Fruit fly (Drosophila melanogaster) whole organism, embryonic: ENCODE results near the gene Chd1.

Experiments used
- Awh ChIP-seq: fragments of 200-800 bp; sonication (Bioruptor generic); IDR thresholded peaks from 2 replicates; pipeline ENCODE4, ENCODE4 v1.3.6; 2022; ENCODE audit warnings: missing biosample characterization, missing genetic modification characterization
- CG1024 ChIP-seq: fragments of 200-800 bp; sonication (Bioruptor generic); IDR thresholded peaks from 2 replicates; pipeline ENCODE4 v1.3.6; 2022; ENCODE audit warnings: missing biosample characterization, missing genetic modification characterization
- CG10462 ChIP-seq: fragments of 200-800 bp; sonication (Bioruptor generic); optimal IDR thresholded peaks from 2 replicates; lab custom pipeline; 2016; ENCODE audit warnings: missing biosample characterization, missing genetic modification characterization
- CG12219 ChIP-seq: fragments of 200-800 bp; sonication (Bioruptor generic); optimal IDR thresholded peaks from 3 replicates; lab custom pipeline; 2018; ENCODE audit warnings: missing biosample characterization, mild to moderate bottlenecking, missing genetic modification characterization
- CG12236 ChIP-seq: fragments of 200-800 bp; sonication (Bioruptor generic); optimal IDR thresholded peaks from 2 replicates; lab custom pipeline; 2016; ENCODE audit warnings: missing biosample characterization, missing genetic modification characterization
- CG12769 ChIP-seq: fragments of 200-800 bp; sonication (Bioruptor generic); optimal IDR thresholded peaks from 2 replicates; lab custom pipeline; 2019; ENCODE audit warnings: missing biosample characterization, mild to moderate bottlenecking, missing genetic modification characterization, moderate library complexity
- CG13123 ChIP-seq: fragments of 200-800 bp; sonication (Bioruptor generic); optimal IDR thresholded peaks from 2 replicates; lab custom pipeline; 2016; ENCODE audit warnings: missing biosample characterization, missing genetic modification characterization
- CG14965 ChIP-seq: fragments of 200-800 bp; sonication (Bioruptor generic); optimal IDR thresholded peaks from 2 replicates; lab custom pipeline; 2016; ENCODE audit warnings: missing biosample characterization, missing genetic modification characterization, borderline replicate concordance
- CG15011 ChIP-seq: fragments of 200-800 bp; sonication (Bioruptor generic); optimal IDR thresholded peaks from 3 replicates; lab custom pipeline; 2018; ENCODE audit warnings: missing biosample characterization, mild to moderate bottlenecking, missing genetic modification characterization
- CG1603 ChIP-seq: fragments of 200-800 bp; sonication (Bioruptor generic); optimal IDR thresholded peaks from 2 replicates; lab custom pipeline; 2019; ENCODE audit warnings: missing biosample characterization, mild to moderate bottlenecking, missing genetic modification characterization, moderate library complexity
- CG30403 ChIP-seq: fragments of 200-800 bp; sonication (Bioruptor generic); optimal IDR thresholded peaks from 3 replicates; lab custom pipeline; 2016; ENCODE audit warnings: missing biosample characterization, missing genetic modification characterization
- CG32532 ChIP-seq: fragments of 200-800 bp; sonication (Bioruptor generic); IDR thresholded peaks from 2 replicates; pipeline ENCODE4 v1.3.6; 2022; ENCODE audit warnings: missing biosample characterization, missing genetic modification characterization
- CG34224 ChIP-seq: fragments of 200-800 bp; sonication (Bioruptor generic); IDR thresholded peaks from 3 replicates; pipeline ENCODE4 v1.3.6; 2022; ENCODE audit warnings: missing biosample characterization, missing genetic modification characterization; ENCODE audit not compliant: partially characterized antibody
- CG4617 ChIP-seq: fragments of 200-800 bp; sonication (Bioruptor generic); optimal IDR thresholded peaks from 3 replicates; lab custom pipeline; 2016; ENCODE audit warnings: missing biosample characterization, missing genetic modification characterization, borderline replicate concordance
- CG4730 ChIP-seq: fragments of 200-800 bp; sonication (Bioruptor generic); IDR thresholded peaks from 2 replicates; pipeline ENCODE4 v1.3.6; 2022; ENCODE audit warnings: missing biosample characterization, missing genetic modification characterization
- CG6175 ChIP-seq: fragments of 200-800 bp; sonication (Bioruptor generic); IDR thresholded peaks from 3 replicates; pipeline ENCODE4 v1.3.6; 2022; ENCODE audit warnings: missing biosample characterization, missing genetic modification characterization
- CG6272 ChIP-seq: fragments of 200-800 bp; sonication (Bioruptor generic); IDR thresholded peaks from 2 replicates; pipeline ENCODE4 v1.3.6; 2022; ENCODE audit warnings: missing biosample characterization, missing genetic modification characterization
- CG7271 ChIP-seq: fragments of 200-800 bp; sonication (Bioruptor generic); optimal IDR thresholded peaks from 2 replicates; lab custom pipeline; 2018; ENCODE audit warnings: missing biosample characterization, mild to moderate bottlenecking, missing genetic modification characterization, moderate library complexity
- CG8924 ChIP-seq: fragments of 200-800 bp; optimal IDR thresholded peaks from 3 replicates; lab custom pipeline; 2019; ENCODE audit warnings: missing biosample characterization, mild to moderate bottlenecking, missing genetic modification characterization, moderate library complexity
- Camta ChIP-seq: fragments of 200-800 bp; sonication (Bioruptor generic); optimal IDR thresholded peaks from 2 replicates; lab custom pipeline; 2016; ENCODE audit warnings: missing biosample characterization, missing genetic modification characterization
- Dbx ChIP-seq: fragments of 200-800 bp; sonication (Bioruptor generic); IDR thresholded peaks from 3 replicates; pipeline ENCODE4 v1.3.6; 2022; ENCODE audit warnings: missing biosample characterization, missing genetic modification characterization
- HmgZ ChIP-seq: fragments of 200-800 bp; sonication (Bioruptor generic); optimal IDR thresholded peaks from 2 replicates; lab custom pipeline; 2018; ENCODE audit warnings: missing biosample characterization, mild to moderate bottlenecking, missing genetic modification characterization
- Mad ChIP-seq: fragments of 200-800 bp; sonication (Bioruptor generic); optimal IDR thresholded peaks from 2 replicates; lab custom pipeline; 2016; ENCODE audit warnings: missing biosample characterization, missing genetic modification characterization
- Nf-YB ChIP-seq: fragments of 200-800 bp; sonication (Bioruptor generic); optimal IDR thresholded peaks from 3 replicates; lab custom pipeline; 2019; ENCODE audit warnings: missing biosample characterization, mild to moderate bottlenecking, missing genetic modification characterization, moderate library complexity
- Oaz ChIP-seq: fragments of 200-800 bp; sonication (Bioruptor generic); IDR thresholded peaks from 2 replicates; pipeline ENCODE4 v1.3.6; 2022; ENCODE audit warnings: missing biosample characterization, missing genetic modification characterization
- PHDP ChIP-seq: fragments of 200-800 bp; sonication (Bioruptor generic); optimal IDR thresholded peaks from 3 replicates; lab custom pipeline; 2018; ENCODE audit warnings: missing biosample characterization, mild to moderate bottlenecking, missing genetic modification characterization, moderate library complexity
- Pdp1 ChIP-seq, 2 experiments: fragments of 200-800 bp; sonication (Bioruptor generic); optimal IDR thresholded peaks; 3 replicates each; lab custom pipeline; 2016; ENCODE audit warnings: missing biosample characterization in 2 of 2, missing genetic modification characterization in 2 of 2, mild to moderate bottlenecking in 1 of 2, moderate library complexity in 1 of 2
- Stat92E ChIP-seq, 3 experiments: fragments of >200 bp in 2 of 3; fragments of 200-800 bp in 1 of 3; sonication (Bioruptor generic) in 1 of 3; optimal IDR thresholded peaks; 2 replicates each; lab custom pipeline; 2017 to 2019; ENCODE audit warnings: missing biosample characterization in 3 of 3, missing genetic modification characterization in 3 of 3, mild to moderate bottlenecking in 1 of 3, moderate library complexity in 1 of 3
- Xbp1 ChIP-seq: fragments of 200-800 bp; sonication (Bioruptor generic); optimal IDR thresholded peaks from 3 replicates; lab custom pipeline; 2016; ENCODE audit warnings: missing biosample characterization, mild to moderate bottlenecking, missing genetic modification characterization
- al ChIP-seq: fragments of 200-800 bp; sonication (Bioruptor generic); IDR thresholded peaks from 2 replicates; pipeline ENCODE4 v1.3.6; 2022; ENCODE audit warnings: missing biosample characterization, missing genetic modification characterization
- ara ChIP-seq: fragments of 200-800 bp; sonication (Bioruptor generic); IDR thresholded peaks from 2 replicates; pipeline ENCODE4 v1.3.6; 2022; ENCODE audit warnings: missing biosample characterization, missing genetic modification characterization
- cwo ChIP-seq: fragments of 200-800 bp; sonication (Bioruptor generic); optimal IDR thresholded peaks from 3 replicates; lab custom pipeline; 2017; ENCODE audit warnings: missing biosample characterization, missing genetic modification characterization, mild to moderate bottlenecking, moderate library complexity, missing genetic modification reagents
- da ChIP-seq: fragments of 200-800 bp; sonication (Bioruptor generic); optimal IDR thresholded peaks from 2 replicates; lab custom pipeline; 2016; ENCODE audit warnings: missing biosample characterization, missing genetic modification characterization
- dimm ChIP-seq: fragments of 200-800 bp; sonication (Bioruptor generic); IDR thresholded peaks from 2 replicates; pipeline ENCODE4 v1.3.6; 2022; ENCODE audit warnings: missing biosample characterization, missing genetic modification characterization
- emc ChIP-seq: fragments of 200-800 bp; sonication (Bioruptor generic); optimal IDR thresholded peaks from 2 replicates; lab custom pipeline; 2016; ENCODE audit warnings: missing biosample characterization, missing genetic modification characterization
- fd3F ChIP-seq: fragments of 200-800 bp; sonication (Bioruptor generic); optimal IDR thresholded peaks from 2 replicates; lab custom pipeline; 2018; ENCODE audit warnings: missing biosample characterization, mild to moderate bottlenecking, missing genetic modification characterization, moderate library complexity
- fu2 ChIP-seq: fragments of 200-800 bp; sonication (Bioruptor generic); optimal IDR thresholded peaks from 2 replicates; lab custom pipeline; 2016; ENCODE audit warnings: missing biosample characterization, missing genetic modification characterization
- hbn ChIP-seq: fragments of 200-800 bp; sonication (Bioruptor generic); IDR thresholded peaks from 2 replicates; pipeline ENCODE4 v1.3.6; 2022; ENCODE audit warnings: missing biosample characterization, missing genetic modification characterization; ENCODE audit not compliant: partially characterized antibody
- insv ChIP-seq, 2 experiments: fragments of 200-800 bp; sonication (Bioruptor generic); optimal IDR thresholded peaks; 3 replicates each; lab custom pipeline; 2016 to 2018; ENCODE audit warnings: missing biosample characterization in 2 of 2, missing genetic modification characterization in 2 of 2
- jigr1 ChIP-seq: fragments of 200-800 bp; sonication (Bioruptor generic); IDR thresholded peaks from 3 replicates; pipeline ENCODE4 v1.3.6; 2022; ENCODE audit warnings: missing biosample characterization, missing genetic modification characterization
- pfk ChIP-seq: fragments of 200-800 bp; sonication (Bioruptor generic); optimal IDR thresholded peaks from 2 replicates; lab custom pipeline; 2018; ENCODE audit warnings: missing biosample characterization, mild to moderate bottlenecking, missing genetic modification characterization, moderate library complexity
- pita ChIP-seq: fragments of 200-800 bp; sonication (Bioruptor generic); optimal IDR thresholded peaks from 2 replicates; lab custom pipeline; 2017; ENCODE audit warnings: missing biosample characterization, mild to moderate bottlenecking, missing genetic modification characterization
- pnt ChIP-seq: fragments of 200-800 bp; sonication (Bioruptor generic); optimal IDR thresholded peaks from 3 replicates; lab custom pipeline; 2016; ENCODE audit warnings: missing biosample characterization, missing genetic modification characterization
- sob ChIP-seq: fragments of 200-800 bp; sonication (Bioruptor generic); IDR thresholded peaks from 2 replicates; pipeline ENCODE4 v1.3.6; 2022; ENCODE audit warnings: missing biosample characterization, missing genetic modification characterization
- sr ChIP-seq: fragments of 200-800 bp; sonication (Bioruptor generic); IDR thresholded peaks from 3 replicates; pipeline ENCODE4 v1.3.6; 2022; ENCODE audit warnings: missing biosample characterization, missing genetic modification characterization
- stc ChIP-seq: fragments of 200-800 bp; sonication (Bioruptor generic); IDR thresholded peaks from 2 replicates; pipeline ENCODE4 v1.3.6; 2022; ENCODE audit warnings: missing biosample characterization, missing genetic modification characterization
- tll ChIP-seq, 2 experiments: fragments of 200-800 bp in 1 of 2; fragments of >200 bp in 1 of 2; sonication (Bioruptor generic) in 1 of 2; optimal IDR thresholded peaks; 2 replicates each; lab custom pipeline; 2017 to 2019; ENCODE audit warnings: missing biosample characterization in 2 of 2, missing genetic modification characterization in 2 of 2, mild to moderate bottlenecking in 1 of 2, moderate library complexity in 1 of 2
- unc-4 ChIP-seq: fragments of 200-800 bp; sonication (Bioruptor generic); IDR thresholded peaks from 2 replicates; pipeline ENCODE4 v1.3.6; 2022; ENCODE audit warnings: missing biosample characterization, missing genetic modification characterization; ENCODE audit not compliant: partially characterized antibody

Chd1 gene

dm6 chr2L:2992664-2993174 is 5.2 kb upstream of the Chd1 start, which contains the start of the genes okr and CG3558 (continued):
- TF ChIP-seq fd3F (no peak), CG12236 (no peak), tll (GFP tag; optimal IDR thresholded peaks at IDR 0.05; lab: Kevin White, UChicago) (no peak), CG34224 (GFP tag; lab: Robert Waterston, UW) (peak; percentile 94), Stat92E (GFP tag; optimal IDR thresholded peaks at IDR 0.05; lab: Kevin White, UChicago) (no peak), CG12769 (no peak), hbn (GFP tag; lab: Robert Waterston, UW) (peak; percentile 80), CG12219 (GFP tag; lab: Kevin White, UChicago) (no peak), Xbp1 (no peak), Mad (GFP tag; lab: Kevin White, UChicago) (no peak), Oaz (no peak), Camta (GFP tag; lab: Kevin White, UChicago) (no peak), CG10462 (GFP tag; lab: Kevin White, UChicago) (no peak), CG1024 (GFP tag; lab: Robert Waterston, UW) (no peak), PHDP (no peak), da (GFP tag; lab: Kevin White, UChicago) (no peak), Nf-YB (GFP tag; lab: Kevin White, UChicago) (no peak), CG8924 (peak; percentile 24), CG32532 (GFP tag; lab: Robert Waterston, UW) (no peak; the same call in 1 of the 2 replicates), ara (no peak), CG6175 (no peak)

dm6 chr2L:2986776-2987175 is 747 bp downstream of the Chd1 start:
- no peak for TF ChIP-seq CG6272
- TF ChIP-seq Pdp1 (GFP tag; optimal IDR thresholded peaks at IDR 0.05; lab: Kevin White, UChicago), result peak in 1 of 2 experiments; percentile 92
- TF ChIP-seq, all 482 proteins: peak for 1

dm6 chr2L:2979091-2979490 is 8.4 kb downstream of the Chd1 start, which contains the start of gene CG9643:
Gene CG9643, minus strand, starts transcription at chr2L:2979288.
- TF ChIP-seq fu2 (no peak), CG30403 (GFP tag; lab: Kevin White, UChicago) (no peak), CG7271 (tag; lab: Kevin White, UChicago) (no peak), Dbx (GFP tag; lab: Robert Waterston, UW) (no peak), tll (GFP tag; optimal IDR thresholded peaks at IDR 0.05; lab: Kevin White, UChicago) (no peak), sob (GFP tag; lab: Robert Waterston, UW) (no peak), CG13123 (no peak), stc (GFP tag; lab: Robert Waterston, UW) (no peak), pfk (GFP tag; lab: Kevin White, UChicago) (peak; percentile 98), unc-4 (0 out of 2 replicates have a peak, but pooled peaks have one; percentile 27), sr (GFP tag; lab: Robert Waterston, UW) (no peak), CG4730 (GFP tag; lab: Robert Waterston, UW) (no peak), insv (GFP tag; optimal IDR thresholded peaks at IDR 0.05; lab: Kevin White, UChicago) (no peak), CG15011 (GFP tag; lab: Kevin White, UChicago) (no peak), jigr1 (GFP tag; lab: Robert Waterston, UW) (no peak), CG1603 (tag; lab: Kevin White, UChicago) (peak; percentile 100), emc (GFP tag; lab: Kevin White, UChicago) (no peak), pita (GFP tag; lab: Kevin White, UChicago) (no peak), al (GFP tag; lab: Robert Waterston, UW) (no peak), HmgZ (tag; lab: Kevin White, UChicago) (peak; percentile 7), dimm (GFP tag; lab: Robert Waterston, UW) (no peak), CG14965 (GFP tag; lab: Kevin White, UChicago) (no peak), Awh (GFP tag; lab: Robert Waterston, UW) (no peak), CG1024 (GFP tag; lab: Robert Waterston, UW) (0 out of 2 replicates have a peak, but pooled peaks have one; percentile 11), CG4617 (GFP tag; lab: Kevin White, UChicago) (peak; percentile 47), pnt (GFP tag; lab: Kevin White, UChicago) (no peak), cwo (GFP tag; lab: Kevin White, UChicago) (no peak)
